Fruit fly (Drosophila melanogaster) whole organism, wandering third instar larva: ENCODE results near the gene Or85f.

Source experiments
- Abd-B ChIP-seq: fragments of >200 bp; optimal IDR thresholded peaks from 2 replicates; lab custom pipeline; 2017; ENCODE audit warnings: missing biosample characterization, missing genetic modification characterization
- CG32264 ChIP-seq: fragments of 200-800 bp; sonication (Bioruptor generic); optimal IDR thresholded peaks from 2 replicates; lab custom pipeline; 2016; ENCODE audit warnings: missing biosample characterization, missing genetic modification characterization
- CrebA ChIP-seq: fragments of 200-800 bp; sonication (Bioruptor generic); optimal IDR thresholded peaks from 2 replicates; lab custom pipeline; 2016; ENCODE audit warnings: missing biosample characterization, mild to moderate bottlenecking, missing genetic modification characterization, borderline replicate concordance
- Dfd ChIP-seq: fragments of >200 bp; optimal IDR thresholded peaks from 2 replicates; lab custom pipeline; 2017; ENCODE audit warnings: missing biosample characterization, missing genetic modification characterization
- Dif ChIP-seq: fragments of 200-275, 200-300 bp; sonication (Bioruptor generic); optimal IDR thresholded peaks from 2 replicates; lab custom pipeline; 2018; ENCODE audit warnings: missing biosample characterization, missing genetic modification characterization; ENCODE audit not compliant: partially characterized antibody
- Hr83 ChIP-seq: fragments of 200-300 bp; sonication (Bioruptor generic); optimal IDR thresholded peaks from 2 replicates; lab custom pipeline; 2016; ENCODE audit warnings: missing biosample characterization, mild to moderate bottlenecking, missing genetic modification characterization, moderate library complexity; ENCODE audit not compliant: poor library complexity, severe bottlenecking
- Mio ChIP-seq: sonication (Bioruptor generic); optimal IDR thresholded peaks from 2 replicates; lab custom pipeline; 2016; ENCODE audit warnings: missing biosample characterization, missing genetic modification characterization
- Myc ChIP-seq: fragments of >200 bp; optimal IDR thresholded peaks from 2 replicates; lab custom pipeline; 2017
- N ChIP-seq: fragments of >200 bp; optimal IDR thresholded peaks from 2 replicates; lab custom pipeline; 2018; ENCODE audit warnings: missing biosample characterization, missing external identifiers, missing genetic modification characterization
- Rel ChIP-seq, 2 experiments: fragments of 200-800 bp; sonication (Bioruptor generic) in 1 of 2; optimal IDR thresholded peaks; 2 replicates in 1 of 2; 3 replicates in 1 of 2; lab custom pipeline; 2016 to 2019; ENCODE audit warnings: mild to moderate bottlenecking in 2 of 2, missing biosample characterization in 2 of 2, missing genetic modification characterization in 2 of 2, moderate library complexity in 1 of 2
- Sp1 ChIP-seq: fragments of 200-800 bp; sonication (Bioruptor generic); optimal IDR thresholded peaks from 3 replicates; lab custom pipeline; 2019; ENCODE audit warnings: missing biosample characterization, mild to moderate bottlenecking, missing genetic modification characterization, moderate library complexity
- Vsx2 ChIP-seq: fragments of 200-300, 225-300 bp; sonication (Bioruptor generic); optimal IDR thresholded peaks from 2 replicates; lab custom pipeline; 2018; ENCODE audit warnings: missing biosample characterization, missing genetic modification characterization; ENCODE audit not compliant: partially characterized antibody
- brk ChIP-seq: fragments of 200-800 bp; sonication (Bioruptor generic); optimal IDR thresholded peaks from 2 replicates; lab custom pipeline; 2016; ENCODE audit warnings: missing biosample characterization, mild to moderate bottlenecking, missing genetic modification characterization
- dl ChIP-seq, 2 experiments: fragments of 175-275, 200-275 bp in 1 of 2; fragments of 200-275 bp in 1 of 2; sonication (Bioruptor generic); optimal IDR thresholded peaks; lab custom pipeline; 2018; ENCODE audit warnings: mild to moderate bottlenecking in 2 of 2, missing biosample characterization in 2 of 2, missing genetic modification characterization in 2 of 2, moderate library complexity in 2 of 2; ENCODE audit not compliant: partially characterized antibody in 2 of 2, insufficient read depth in 1 of 2
- dmrt93B ChIP-seq: fragments of 200-800 bp; sonication (Bioruptor generic); optimal IDR thresholded peaks from 2 replicates; lab custom pipeline; 2018; ENCODE audit warnings: missing biosample characterization, mild to moderate bottlenecking, missing genetic modification characterization
- dsf ChIP-seq: sonication (Bioruptor generic); optimal IDR thresholded peaks from 2 replicates; lab custom pipeline; 2016; ENCODE audit warnings: missing biosample characterization, missing genetic modification characterization, borderline replicate concordance
- foxo ChIP-seq, 2 experiments: fragments of 200-800 bp; sonication (Bioruptor generic); optimal IDR thresholded peaks; 2 replicates in 1 of 2; 3 replicates in 1 of 2; lab custom pipeline; 2016 to 2017; ENCODE audit warnings: missing biosample characterization in 2 of 2, missing genetic modification characterization in 2 of 2
- h ChIP-seq: fragments of 200-800 bp; sonication (Bioruptor generic); optimal IDR thresholded peaks from 3 replicates; lab custom pipeline; 2016; ENCODE audit warnings: missing biosample characterization, mild to moderate bottlenecking, missing genetic modification characterization
- pan ChIP-seq: fragments of >200 bp; optimal IDR thresholded peaks from 2 replicates; lab custom pipeline; 2017
- psq ChIP-seq: fragments of 200-800 bp; sonication (Bioruptor generic); optimal IDR thresholded peaks from 3 replicates; lab custom pipeline; 2017; ENCODE audit warnings: missing biosample characterization, mild to moderate bottlenecking, missing genetic modification characterization, moderate library complexity
- rgr ChIP-seq: fragments of 200-800 bp; sonication (Bioruptor generic); optimal IDR thresholded peaks from 3 replicates; lab custom pipeline; 2016; ENCODE audit warnings: missing biosample characterization, mild to moderate bottlenecking, missing genetic modification characterization
- sage ChIP-seq: fragments of 200-800 bp; sonication (Bioruptor generic); optimal IDR thresholded peaks from 2 replicates; lab custom pipeline; 2016; ENCODE audit warnings: missing biosample characterization, mild to moderate bottlenecking, missing genetic modification characterization
- sv ChIP-seq: fragments of 200-800 bp; sonication (Bioruptor generic); optimal IDR thresholded peaks from 3 replicates; lab custom pipeline; 2016; ENCODE audit warnings: missing biosample characterization, missing genetic modification characterization
- woc ChIP-seq: sonication (Bioruptor generic); optimal IDR thresholded peaks from 2 replicates; lab custom pipeline; 2016; ENCODE audit warnings: missing biosample characterization, mild to moderate bottlenecking, missing genetic modification characterization

The Or85f gene

dm6 chr3R:9418373-9419299 lies 20.6 kb downstream of the Or85f start:
- no peak for TF ChIP-seq brk
- peak; percentile 12 for TF ChIP-seq h (GFP tag; lab: Kevin White, UChicago)
- peak; percentile 77 for TF ChIP-seq Dif (GFP tag; lab: Kevin White, UChicago)
- peak; percentile 39 for TF ChIP-seq N
- no peak for TF ChIP-seq CG32264 (GFP tag; lab: Kevin White, UChicago)
- TF ChIP-seq dl (GFP tag; optimal IDR thresholded peaks at IDR 0.05; lab: Kevin White, UChicago; ENCODE audit: insufficient read depth in 1 of 2, partially characterized antibody in 2 of 2) = peak in 1 of 2 experiments; percentile 50
- TF ChIP-seq psq (GFP tag; lab: Kevin White, UChicago) = peak; percentile 58
- TF ChIP-seq pan (lab: Kevin White, UChicago) = no peak
- peak; percentile 65 for TF ChIP-seq sage (GFP tag; lab: Kevin White, UChicago)

DNA sequence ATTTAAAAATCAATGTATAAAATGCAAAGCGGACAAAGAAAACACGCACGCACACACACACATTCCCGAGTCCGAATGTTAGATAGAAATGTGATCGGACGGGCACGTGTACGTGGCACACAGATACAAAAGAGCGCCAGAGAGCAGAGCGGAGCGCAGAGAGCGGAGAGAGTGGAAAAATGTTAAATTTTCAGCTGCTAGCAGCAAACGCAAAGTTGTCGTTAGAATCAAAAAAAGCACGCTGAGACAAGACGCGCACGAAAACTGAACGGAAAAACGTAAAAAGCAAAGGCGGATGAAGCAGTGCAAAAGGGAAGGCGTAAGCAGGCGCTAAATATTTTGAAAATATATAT lies 21.3 kb downstream of the Or85f start:
- TF ChIP-seq Vsx2 (GFP tag; lab: Kevin White, UChicago) (peak; percentile 93), rgr (GFP tag; lab: Kevin White, UChicago) (peak; percentile 45), CrebA (peak; percentile 81), psq (GFP tag; lab: Kevin White, UChicago) (peak; percentile 58), dl (GFP tag; optimal IDR thresholded peaks at IDR 0.05; lab: Kevin White, UChicago; ENCODE audit: insufficient read depth in 1 of 2, partially characterized antibody in 2 of 2) (peak; percentile 95 to 98), CG32264 (GFP tag; lab: Kevin White, UChicago) (peak; percentile 11), pan (lab: Kevin White, UChicago) (no peak), sage (GFP tag; lab: Kevin White, UChicago) (peak; percentile 59), Hr83 (GFP tag; lab: Kevin White, UChicago) (peak; percentile 66), Dfd (no peak), Dif (GFP tag; lab: Kevin White, UChicago) (peak; percentile 99), Rel (GFP tag; optimal IDR thresholded peaks at IDR 0.05; lab: Kevin White, UChicago) (peak; percentile 63), Rel (tag; optimal IDR thresholded peaks at IDR 0.05; lab: Kevin White, UChicago) (no peak), h (GFP tag; lab: Kevin White, UChicago) (peak; percentile 51), Sp1 (GFP tag; lab: Kevin White, UChicago) (no peak)

- TF ChIP-seq psq (GFP tag; lab: Kevin White, UChicago) = peak; percentile 2
- TF ChIP-seq foxo (GFP tag; optimal IDR thresholded peaks at IDR 0.05; lab: Kevin White, UChicago) = peak in 1 of 2 experiments; percentile 19
- TF ChIP-seq Myc (lab: Kevin White, UChicago) = no peak
Observed at dm6 chr3R:9420439-9421234, 22.6 kb downstream of the Or85f start.

- TF ChIP-seq Dfd = no peak
- TF ChIP-seq Abd-B (GFP tag; lab: Kevin White, UChicago) = no peak
- no peak for TF ChIP-seq CG32264 (GFP tag; lab: Kevin White, UChicago)
- no peak for TF ChIP-seq sv
- no peak for TF ChIP-seq woc (GFP tag; lab: Kevin White, UChicago)
- TF ChIP-seq dmrt93B (GFP tag; lab: Kevin White, UChicago) = no peak
- TF ChIP-seq brk = no peak
- no peak for TF ChIP-seq pan (lab: Kevin White, UChicago)
- no peak for TF ChIP-seq Mio (GFP tag; lab: Kevin White, UChicago)
Observed at dm6 chr3R:9422338-9422737, 24.3 kb downstream of the Or85f start.

DNA sequence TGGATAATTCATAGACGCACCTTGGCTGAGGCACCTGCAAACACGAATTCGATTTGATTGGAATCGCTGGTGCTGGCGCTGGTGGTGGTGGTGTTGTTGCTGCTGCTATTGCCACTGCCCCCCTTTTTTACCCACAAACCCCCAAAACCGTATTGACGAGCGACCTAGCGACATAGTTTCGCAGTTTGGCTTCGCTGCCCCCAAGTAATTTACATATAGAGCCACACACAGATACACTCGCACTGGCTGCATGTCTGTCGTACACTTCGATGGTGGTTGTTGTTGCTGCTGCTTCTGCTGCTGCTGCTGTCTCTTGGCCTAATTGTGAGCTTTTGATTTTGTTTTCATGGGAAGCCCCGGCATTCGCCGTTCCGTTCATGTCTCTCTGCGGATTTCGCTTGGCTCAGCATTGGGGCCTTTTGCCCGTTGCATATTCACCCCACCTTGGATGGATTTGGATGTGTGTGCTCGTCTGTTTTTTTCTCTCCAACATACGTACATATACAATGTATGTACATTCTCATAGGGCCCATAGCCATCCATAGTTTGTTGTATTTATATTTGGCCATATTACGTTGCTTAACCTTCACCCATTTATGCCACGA lies 26.2 kb downstream of the Or85f start:
- no peak for TF ChIP-seq psq (GFP tag; lab: Kevin White, UChicago)
- no peak for TF ChIP-seq Rel (GFP tag; optimal IDR thresholded peaks at IDR 0.05; lab: Kevin White, UChicago)
- peak; percentile 31 for TF ChIP-seq Rel (tag; optimal IDR thresholded peaks at IDR 0.05; lab: Kevin White, UChicago)
- TF ChIP-seq Abd-B (GFP tag; lab: Kevin White, UChicago) = no peak
- no peak for TF ChIP-seq CrebA
- TF ChIP-seq dsf (GFP tag; lab: Kevin White, UChicago) = no peak
- TF ChIP-seq, all 38 proteins: peak for 1
